Worm (Caenorhabditis elegans) whole organism, L3 larva: ENCODE measurements around the gene F46B3.8.

Experiments
- aly-2 ChIP-seq: fragments of 150-350 bp; optimal IDR thresholded peaks from 2 replicates; lab custom pipeline; 2014; ENCODE audit warnings: missing biosample characterization, missing genetic modification characterization
- ceh-28 ChIP-seq: fragments of 150-350 bp; optimal IDR thresholded peaks from 2 replicates; lab custom pipeline; 2014; ENCODE audit warnings: missing biosample characterization, missing genetic modification reagents, missing genetic modification characterization
- egl-5 ChIP-seq: fragments of 150-350 bp; optimal IDR thresholded peaks from 2 replicates; lab custom pipeline; 2017; ENCODE audit warnings: missing biosample characterization, missing genetic modification reagents, missing genetic modification characterization, inconsistent platforms
- elt-3 ChIP-seq, 3 experiments: fragments of 150-350 bp in 1 of 3; sonication (generic microtip) in 2 of 3; optimal IDR thresholded peaks; 2 replicates in 2 of 3; 4 replicates in 1 of 3; lab custom pipeline; 2014 to 2017; ENCODE audit warnings: missing biosample characterization in 3 of 3, missing genetic modification characterization in 3 of 3
- nhr-12 ChIP-seq: fragments of 150-350 bp; optimal IDR thresholded peaks from 2 replicates; lab custom pipeline; 2014; ENCODE audit warnings: missing biosample characterization, missing genetic modification characterization
- nhr-237 ChIP-seq: fragments of 150-350 bp; optimal IDR thresholded peaks from 2 replicates; lab custom pipeline; 2014; ENCODE audit warnings: missing biosample characterization, missing genetic modification characterization
- pha-4 ChIP-seq: fragments of 150-350 bp; optimal IDR thresholded peaks from 2 replicates; lab custom pipeline; 2014; ENCODE audit warnings: missing biosample characterization, missing genetic modification reagents, missing genetic modification characterization
- skn-1 ChIP-seq: fragments of 150-350 bp; optimal IDR thresholded peaks from 2 replicates; lab custom pipeline; 2014; ENCODE audit warnings: missing biosample characterization, missing genetic modification characterization
- snpc-4 ChIP-seq: fragments of 150-350 bp; optimal IDR thresholded peaks from 2 replicates; lab custom pipeline; 2014; ENCODE audit warnings: missing biosample characterization, missing genetic modification characterization
- ztf-11 ChIP-seq: fragments of 150-350 bp; optimal IDR thresholded peaks from 2 replicates; lab custom pipeline; 2014; ENCODE audit warnings: missing biosample characterization, missing genetic modification characterization

ce11 chrV:20639294-20639693, 16.3 kb upstream of the F46B3.8 start, which contains the start of gene srxa-14:
- TF ChIP-seq aly-2 (tag; lab: Kevin White, UChicago) (no peak), pha-4 (tag; lab: Kevin White, UChicago) (no peak), egl-5 (tag; lab: Kevin White, UChicago) (no peak), nhr-237 (tag; lab: Kevin White, UChicago) (no peak), nhr-12 (tag; lab: Kevin White, UChicago) (no peak), snpc-4 (tag; lab: Kevin White, UChicago) (no peak), ztf-11 (tag; lab: Kevin White, UChicago) (no peak), skn-1 (tag; lab: Kevin White, UChicago) (no peak), ceh-28 (tag; lab: Kevin White, UChicago) (no peak), elt-3 (tag; optimal IDR thresholded peaks at IDR 0.05; lab: Kevin White, UChicago) (no peak)
